Fruit fly (Drosophila melanogaster): ENCODE results near the gene Hmu.
A peak's percentile ranks its signal among the peaks of the same experiment; 100 is the strongest.

The Hmu gene

DNA sequence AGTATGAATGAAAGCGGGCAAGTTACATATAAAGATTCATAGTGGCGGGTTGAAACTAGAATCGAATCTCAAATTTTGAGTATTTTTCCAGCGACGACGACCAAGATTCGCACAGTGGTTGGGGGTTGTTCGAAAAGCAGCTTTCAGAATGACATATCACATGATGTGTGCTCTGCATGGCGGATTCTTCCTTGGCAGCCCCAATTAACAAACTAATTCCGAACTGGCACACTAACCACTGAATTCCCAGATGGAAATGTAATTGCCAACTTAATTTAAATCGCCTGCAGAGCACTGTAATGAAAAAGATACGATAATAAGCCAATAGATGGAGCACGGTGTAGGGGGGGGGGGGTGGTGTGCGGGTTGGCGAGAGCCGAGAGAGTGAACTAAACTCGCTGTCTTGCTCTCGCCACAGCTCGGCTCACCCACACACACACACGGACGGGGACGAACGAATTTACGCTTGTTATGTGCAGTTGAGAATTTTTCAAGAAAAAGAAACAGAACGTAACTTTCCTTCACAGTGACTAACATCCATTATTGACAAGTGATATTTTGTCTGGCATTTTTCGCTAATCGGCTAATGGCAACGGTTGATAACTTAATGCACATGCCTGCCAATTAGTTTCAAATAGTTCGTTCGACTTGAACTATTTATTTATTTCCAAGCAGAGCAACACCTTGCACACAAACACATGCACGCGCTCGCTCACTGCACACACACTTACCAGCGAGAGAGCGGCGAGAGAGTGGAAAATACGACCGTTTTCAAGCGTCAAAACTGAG is 7.4 kb upstream of the Hmu start (continued):
- TF ChIP-seq toy (GFP tag; IDR thresholded peaks at IDR 0.05) (peak; percentile 86), CG33213 (GFP tag; optimal IDR thresholded peaks at IDR 0.05) (peak; percentile 93), CG13123 (GFP tag; optimal IDR thresholded peaks at IDR 0.05) (peak; percentile 88), CG18011 (GFP tag; optimal IDR thresholded peaks at IDR 0.05) (peak; percentile 87), PHDP (tag; optimal IDR thresholded peaks at IDR 0.05) (peak; percentile 97), CG7556 (GFP tag; optimal IDR thresholded peaks at IDR 0.05) (peak; percentile 95), knrl (GFP tag; IDR thresholded peaks at IDR 0.05; ENCODE audit: partially characterized antibody) (peak; percentile 58; the same call in 2 of the 3 replicates), Doc2 (GFP tag; IDR thresholded peaks at IDR 0.05) (peak; percentile 81), HHEX (GFP tag; optimal IDR thresholded peaks at IDR 0.05) (peak; percentile 96), cad (GFP tag; optimal IDR thresholded peaks at IDR 0.05) (no peak), CG15073 (GFP tag; optimal IDR thresholded peaks at IDR 0.05) (peak; percentile 77), CG7745 (tag; optimal IDR thresholded peaks at IDR 0.05) (no peak), nerfin-2 (GFP tag; IDR thresholded peaks at IDR 0.05; ENCODE audit: partially characterized antibody) (peak; percentile 62), nerfin-1 (tag; optimal IDR thresholded peaks at IDR 0.05) (peak; percentile 80), tin (GFP tag; optimal IDR thresholded peaks at IDR 0.05) (peak; percentile 94), Chrac-16 (GFP tag; optimal IDR thresholded peaks at IDR 0.05) (peak; percentile 95), esg (GFP tag; conservative IDR thresholded peaks at IDR 0.05) (peak; percentile 96), da (GFP tag; optimal IDR thresholded peaks at IDR 0.05) (peak; percentile 77), CG42726 (GFP tag; IDR thresholded peaks at IDR 0.05; ENCODE audit: partially characterized antibody) (0 out of 2 replicates have a peak, but pooled peaks have one; percentile 23), lilli (GFP tag; optimal IDR thresholded peaks at IDR 0.05) (peak; percentile 98), fu2 (GFP tag; optimal IDR thresholded peaks at IDR 0.05) (peak; percentile 93), fru (optimal IDR thresholded peaks at IDR 0.05) (peak; percentile 59), CG10565 (GFP tag; optimal IDR thresholded peaks at IDR 0.05) (peak; percentile 59), Max (GFP tag; optimal IDR thresholded peaks at IDR 0.05) (peak; percentile 89), B-H2 (GFP tag; optimal IDR thresholded peaks at IDR 0.05) (peak; percentile 73), CG2712 (tag; optimal IDR thresholded peaks at IDR 0.05) (peak; percentile 94), CG4854 (GFP tag; optimal IDR thresholded peaks at IDR 0.05) (peak; percentile 91), ftz-f1 (GFP tag; optimal IDR thresholded peaks at IDR 0.05) (peak; percentile 43), CG43689 (GFP tag; IDR thresholded peaks at IDR 0.05) (peak; percentile 92), seq (GFP tag; IDR thresholded peaks at IDR 0.05) (peak; percentile 98), CG4282 (GFP tag; optimal IDR thresholded peaks at IDR 0.05) (peak; percentile 92), CG34422 (GFP tag; IDR thresholded peaks at IDR 0.05) (peak; percentile 98), grau (tag; optimal IDR thresholded peaks at IDR 0.05) (peak; percentile 94), CG15696 (tag; optimal IDR thresholded peaks at IDR 0.05) (peak; percentile 65), eve (GFP tag; optimal IDR thresholded peaks at IDR 0.05) (no peak), odd (GFP tag; optimal IDR thresholded peaks at IDR 0.05) (peak; percentile 93), stwl (tag; optimal IDR thresholded peaks at IDR 0.05) (peak; percentile 39), Abd-B (GFP tag; optimal IDR thresholded peaks at IDR 0.05) (peak; percentile 90), CG9437 (GFP tag; optimal IDR thresholded peaks at IDR 0.05) (peak; percentile 88), CG6254 (GFP tag; optimal IDR thresholded peaks at IDR 0.05) (peak; percentile 91), CG6765 (GFP tag; optimal IDR thresholded peaks at IDR 0.05) (peak; percentile 90), lbe (GFP tag; optimal IDR thresholded peaks at IDR 0.05) (peak; percentile 89), CG10959 (GFP tag; IDR thresholded peaks at IDR 0.05) (peak; percentile 92), Dbx (GFP tag; IDR thresholded peaks at IDR 0.05) (peak; percentile 97), CG16813 (GFP tag; IDR thresholded peaks at IDR 0.05; ENCODE audit: partially characterized antibody) (peak; percentile 51; the same call in 2 of the 3 replicates), CG9932 (GFP tag; IDR thresholded peaks at IDR 0.05) (peak; percentile 97), Hand (GFP tag; optimal IDR thresholded peaks at IDR 0.05) (peak; percentile 95), CG6272 (GFP tag; IDR thresholded peaks at IDR 0.05) (peak; percentile 92), Doc3 (GFP tag; IDR thresholded peaks at IDR 0.05; ENCODE audit: partially characterized antibody) (0 out of 3 replicates have a peak, but pooled peaks have one; percentile 25)

Data from whole organism, embryonic.